Worm (Caenorhabditis elegans): ENCODE measurements around the gene Y39H10B.2.
"Not testable (repeated sequence)": the region's sequence is repeated elsewhere in the genome, so short reads cannot be mapped to it uniquely, and the experiment has no call there.

The Y39H10B.2 gene

DNA sequence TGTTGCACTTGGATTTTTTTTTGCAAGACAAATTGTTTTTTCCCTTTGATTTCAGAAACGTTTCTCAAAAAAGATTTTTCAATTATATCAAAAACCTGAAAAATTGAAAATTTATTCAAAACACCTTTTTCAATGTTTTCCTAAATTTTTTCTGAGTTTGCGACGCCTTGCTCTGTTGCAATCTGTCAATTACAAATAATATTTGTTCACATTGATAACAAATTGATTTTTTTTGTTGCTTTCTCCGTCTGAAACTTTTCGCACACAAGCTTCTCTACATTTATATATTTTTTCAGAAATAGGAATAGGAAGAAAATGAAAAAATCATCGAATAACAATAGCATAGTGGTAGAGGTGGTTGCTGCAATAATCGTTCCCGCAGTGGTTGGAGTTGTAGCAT is at the start of gene Y39H10B.2:
TSS of gene Y39H10B.2 (plus strand) at position 301 of the 400 bp plus-strand sequence.
- TF ChIP-seq cog-1 (tag; optimal IDR thresholded peaks at IDR 0.05) (no peak), flt-1 (GFP tag; IDR thresholded peaks at IDR 0.05) (no peak), ztf-29 (GFP tag; IDR thresholded peaks at IDR 0.05) (no peak), klf-2 (GFP tag; conservative IDR thresholded peaks at IDR 0.05) (no peak), ztf-23 (GFP tag; IDR thresholded peaks at IDR 0.05) (no peak), tab-1 (GFP tag; IDR thresholded peaks at IDR 0.05) (no peak), ref-1 (GFP tag; conservative IDR thresholded peaks at IDR 0.05) (no peak), T22C8.4 (GFP tag; IDR thresholded peaks at IDR 0.05) (no peak), med-1 (GFP tag; optimal IDR thresholded peaks at IDR 0.05; ENCODE audit: insufficient read depth) (no peak)

DNA sequence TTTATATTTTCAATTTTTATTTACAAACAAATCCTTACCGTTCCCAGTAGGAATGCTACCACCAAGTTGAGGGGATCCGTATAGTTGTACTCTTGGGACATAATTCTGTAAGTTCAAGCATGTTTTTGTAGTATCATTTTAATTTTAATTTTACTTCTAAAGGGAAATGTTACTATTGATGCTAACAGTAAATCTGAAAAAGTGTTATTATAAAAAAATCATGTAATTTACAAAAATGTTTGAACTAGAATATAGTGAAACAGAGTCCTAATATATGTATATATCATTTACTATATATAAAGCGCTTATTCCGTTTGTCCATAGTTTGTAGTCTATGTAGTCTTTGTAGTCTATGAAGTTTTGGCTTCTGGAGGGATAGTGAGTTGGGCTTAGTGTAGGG is 48.0 kb upstream of the Y39H10B.2 start, which contains the start of gene srx-93:
TSS of gene srx-93 (minus strand) at position 101 of the 400 bp plus-strand sequence.
- TF ChIP-seq med-1 (GFP tag; optimal IDR thresholded peaks at IDR 0.05; ENCODE audit: insufficient read depth); klf-2 (GFP tag; conservative IDR thresholded peaks at IDR 0.05); ztf-23 (GFP tag; IDR thresholded peaks at IDR 0.05): not testable (repeated sequence)

DNA sequence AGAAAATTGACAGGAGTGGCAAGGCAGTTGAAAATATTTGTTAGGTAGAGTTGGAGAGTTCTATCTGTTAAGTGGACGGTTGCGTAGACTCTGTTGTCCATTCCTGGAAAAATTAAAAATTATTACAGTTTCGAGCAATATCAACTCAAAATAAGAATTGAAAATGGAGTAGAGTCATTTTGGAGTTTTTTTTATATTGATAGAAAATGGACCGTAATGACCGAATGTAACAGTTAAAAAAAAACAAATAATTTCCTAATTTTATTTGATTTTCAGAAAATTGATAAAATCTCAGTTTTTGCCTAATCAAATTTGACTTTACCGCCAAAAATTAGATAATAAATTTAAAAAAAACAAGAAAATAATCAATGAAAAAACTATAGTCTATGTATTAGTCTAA is 41.6 kb upstream of the Y39H10B.2 start, which contains the start of gene F59B1.4:
TSS of gene F59B1.4 (minus strand) at position 101 of the 400 bp plus-strand sequence.
- no peak for TF ChIP-seq med-1 (GFP tag; optimal IDR thresholded peaks at IDR 0.05; ENCODE audit: insufficient read depth)
- TF ChIP-seq T22C8.4 (GFP tag; IDR thresholded peaks at IDR 0.05) = no peak
- TF ChIP-seq flt-1 (GFP tag; IDR thresholded peaks at IDR 0.05) = no peak
- TF ChIP-seq cog-1 (tag; optimal IDR thresholded peaks at IDR 0.05) = no peak
- TF ChIP-seq ztf-23 (GFP tag; IDR thresholded peaks at IDR 0.05) = no peak
- TF ChIP-seq tab-1 (GFP tag; IDR thresholded peaks at IDR 0.05) = no peak
- no peak for TF ChIP-seq klf-2 (GFP tag; conservative IDR thresholded peaks at IDR 0.05)
- TF ChIP-seq ztf-29 (GFP tag; IDR thresholded peaks at IDR 0.05) = no peak
- no peak for TF ChIP-seq ref-1 (GFP tag; conservative IDR thresholded peaks at IDR 0.05)

DNA sequence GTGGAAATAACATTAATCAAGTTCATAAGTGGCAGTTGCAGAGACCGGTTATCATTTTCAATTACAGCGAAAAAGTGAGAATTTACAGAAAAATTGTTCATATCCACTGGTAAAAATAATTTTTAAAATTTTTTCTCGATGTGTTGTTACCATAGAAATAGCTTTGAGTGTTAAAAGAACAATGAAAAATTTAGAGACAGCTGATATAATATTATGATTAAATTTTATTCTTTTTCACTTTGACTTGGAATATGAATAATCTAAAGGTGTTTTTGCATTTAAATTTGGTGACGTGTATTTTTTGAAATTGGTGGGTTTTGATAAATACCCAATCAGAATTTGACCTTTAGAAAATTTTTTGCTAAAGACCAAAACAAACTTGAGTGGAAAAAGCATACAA is 37.0 kb upstream of the Y39H10B.2 start, which contains the start of gene F59B1.6:
TSS of gene F59B1.6 (minus strand) at position 101 of the 400 bp plus-strand sequence.
- TF ChIP-seq tab-1 (GFP tag; IDR thresholded peaks at IDR 0.05) (no peak), klf-2 (GFP tag; conservative IDR thresholded peaks at IDR 0.05) (no peak), flt-1 (GFP tag; IDR thresholded peaks at IDR 0.05) (no peak), med-1 (GFP tag; optimal IDR thresholded peaks at IDR 0.05; ENCODE audit: insufficient read depth) (no peak)

DNA sequence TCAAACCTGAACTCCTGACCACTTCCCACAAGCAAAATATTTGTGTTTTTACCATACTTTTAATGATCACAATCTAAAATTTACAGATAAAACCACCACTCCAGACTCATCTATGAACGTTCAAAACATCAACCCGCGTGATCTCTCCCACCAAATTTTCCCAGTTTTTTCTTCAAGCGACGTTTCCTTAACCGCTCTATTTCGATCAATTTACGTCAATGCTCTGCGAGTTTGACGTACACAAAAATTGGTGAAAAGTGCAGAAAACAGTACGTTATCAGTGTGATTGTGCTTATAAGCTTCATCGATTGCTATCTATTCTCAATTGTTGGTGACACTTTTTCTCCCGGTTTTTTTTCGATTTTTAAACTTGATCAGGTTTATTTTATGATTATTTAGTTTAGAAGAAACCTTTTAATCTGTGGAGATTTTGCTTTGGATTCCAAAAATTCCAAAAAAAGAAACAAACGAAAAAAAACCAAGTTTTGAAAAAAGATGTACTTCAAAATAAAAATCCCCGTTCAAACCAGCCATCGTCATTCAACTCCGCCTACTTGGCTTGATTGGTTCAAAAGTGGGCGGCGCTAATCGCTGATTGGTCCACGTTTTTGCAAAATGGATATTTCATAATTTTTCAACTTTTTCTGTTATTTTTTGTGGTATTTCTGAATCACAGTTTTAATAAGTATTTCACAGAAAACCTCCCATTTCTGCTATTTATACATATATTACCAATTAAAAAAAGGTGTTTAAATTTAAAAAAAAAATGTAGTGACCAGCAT is 36.1 kb upstream of the Y39H10B.2 start:
- TF ChIP-seq ztf-29 (GFP tag; IDR thresholded peaks at IDR 0.05) (no peak), T22C8.4 (GFP tag; IDR thresholded peaks at IDR 0.05) (no peak), med-1 (GFP tag; optimal IDR thresholded peaks at IDR 0.05; ENCODE audit: insufficient read depth) (no peak), flt-1 (GFP tag; IDR thresholded peaks at IDR 0.05) (no peak), ztf-23 (GFP tag; IDR thresholded peaks at IDR 0.05) (no peak), tab-1 (GFP tag; IDR thresholded peaks at IDR 0.05) (no peak), ref-1 (GFP tag; conservative IDR thresholded peaks at IDR 0.05) (no peak), cog-1 (tag; optimal IDR thresholded peaks at IDR 0.05) (no peak), klf-2 (GFP tag; conservative IDR thresholded peaks at IDR 0.05) (no peak)

DNA sequence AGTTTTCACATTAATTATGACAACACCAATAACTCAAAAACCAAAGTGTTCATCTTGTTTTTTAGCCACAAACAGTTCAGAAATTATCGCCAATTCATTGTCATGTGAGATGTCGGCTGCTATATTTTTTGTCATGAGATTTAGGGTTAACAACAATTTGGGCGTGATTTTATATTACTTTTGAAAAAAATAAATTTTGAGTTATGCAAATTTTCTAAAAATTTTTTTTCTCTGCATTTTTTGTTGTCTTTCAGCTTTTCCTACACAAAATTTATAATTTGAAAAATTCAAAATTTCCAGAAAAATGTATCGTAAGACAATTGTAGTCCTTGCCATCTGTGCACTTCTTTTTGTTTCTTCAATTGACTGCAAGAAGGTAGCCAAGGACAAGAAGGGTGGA is 35.5 kb upstream of the Y39H10B.2 start, which contains the start of gene F59B1.2:
TSS of gene F59B1.2 (plus strand) at position 301 of the 400 bp plus-strand sequence.
- TF ChIP-seq ztf-29 (GFP tag; IDR thresholded peaks at IDR 0.05) (no peak), T22C8.4 (GFP tag; IDR thresholded peaks at IDR 0.05) (no peak), tab-1 (GFP tag; IDR thresholded peaks at IDR 0.05) (no peak), cog-1 (tag; optimal IDR thresholded peaks at IDR 0.05) (no peak), flt-1 (GFP tag; IDR thresholded peaks at IDR 0.05) (no peak), ref-1 (GFP tag; conservative IDR thresholded peaks at IDR 0.05) (no peak), klf-2 (GFP tag; conservative IDR thresholded peaks at IDR 0.05) (no peak), med-1 (GFP tag; optimal IDR thresholded peaks at IDR 0.05; ENCODE audit: insufficient read depth) (no peak), ztf-23 (GFP tag; IDR thresholded peaks at IDR 0.05) (no peak)

DNA sequence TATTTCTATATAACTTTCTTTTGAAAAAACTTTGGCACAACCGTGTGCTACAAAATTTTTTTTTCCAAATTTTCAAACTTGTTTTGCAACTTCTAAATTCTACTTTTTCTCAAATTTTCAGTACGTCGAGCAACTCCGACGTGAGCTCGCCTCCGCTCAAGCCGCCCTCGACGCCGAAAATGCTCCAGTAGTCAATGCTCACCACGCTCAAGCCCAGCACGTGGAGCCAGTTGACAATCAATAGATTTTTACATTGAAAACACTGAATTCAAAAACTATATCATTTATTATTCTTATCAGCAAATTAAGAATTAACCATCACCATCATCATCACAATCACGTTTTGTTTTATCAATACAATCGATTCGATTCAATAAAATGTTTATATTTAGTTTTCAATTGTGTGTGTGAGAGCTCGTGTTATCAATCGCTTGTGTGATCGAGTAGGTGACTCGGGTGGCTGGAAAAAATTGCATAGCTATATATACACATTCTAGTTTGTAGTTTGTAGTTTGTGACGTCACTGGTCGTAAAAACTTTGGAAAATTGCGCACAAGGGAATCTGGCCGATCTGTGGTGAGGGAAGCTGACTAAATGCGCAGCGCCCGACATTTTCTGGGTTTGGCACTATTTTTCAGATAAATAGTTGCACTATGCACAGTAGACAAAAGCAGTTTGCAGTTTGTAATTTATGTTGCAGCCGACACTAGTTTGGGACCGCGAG is 34.1 kb upstream of the Y39H10B.2 start:
- no peak for TF ChIP-seq med-1 (GFP tag; optimal IDR thresholded peaks at IDR 0.05; ENCODE audit: insufficient read depth)
- no peak for TF ChIP-seq ref-1 (GFP tag; conservative IDR thresholded peaks at IDR 0.05)
- TF ChIP-seq ztf-29 (GFP tag; IDR thresholded peaks at IDR 0.05) = no peak
- TF ChIP-seq ztf-23 (GFP tag; IDR thresholded peaks at IDR 0.05) = no peak
- no peak for TF ChIP-seq flt-1 (GFP tag; IDR thresholded peaks at IDR 0.05)
- TF ChIP-seq T22C8.4 (GFP tag; IDR thresholded peaks at IDR 0.05) = no peak
- no peak for TF ChIP-seq klf-2 (GFP tag; conservative IDR thresholded peaks at IDR 0.05)
- no peak for TF ChIP-seq cog-1 (tag; optimal IDR thresholded peaks at IDR 0.05)
- TF ChIP-seq tab-1 (GFP tag; IDR thresholded peaks at IDR 0.05) = no peak

DNA sequence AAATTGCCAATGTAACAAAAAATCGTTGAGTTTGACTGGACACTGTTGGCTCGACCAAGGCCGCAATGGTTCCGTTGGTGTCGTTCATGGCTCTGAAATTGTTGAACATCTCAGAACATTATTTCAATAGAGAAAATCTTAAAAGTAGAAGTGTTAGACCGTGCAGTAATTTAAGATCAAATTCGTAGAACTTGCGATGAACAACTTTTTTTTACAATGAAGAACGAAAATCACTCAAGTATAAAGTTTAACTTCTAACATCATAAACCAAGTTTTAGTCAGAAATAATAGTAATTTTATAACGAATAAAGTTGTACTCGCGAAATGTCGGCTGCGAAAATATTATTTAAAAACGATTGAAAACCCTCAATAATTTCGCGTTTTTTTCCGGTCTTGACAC is 31.5 kb upstream of the Y39H10B.2 start, which contains the start of gene srx-41:
TSS of gene srx-41 (minus strand) at position 101 of the 400 bp plus-strand sequence.
- TF ChIP-seq med-1 (GFP tag; optimal IDR thresholded peaks at IDR 0.05; ENCODE audit: insufficient read depth) = no peak
- TF ChIP-seq ztf-23 (GFP tag; IDR thresholded peaks at IDR 0.05) = no peak
- TF ChIP-seq ref-1 (GFP tag; conservative IDR thresholded peaks at IDR 0.05) = no peak
- TF ChIP-seq cog-1 (tag; optimal IDR thresholded peaks at IDR 0.05) = no peak
- no peak for TF ChIP-seq ztf-29 (GFP tag; IDR thresholded peaks at IDR 0.05)
- TF ChIP-seq flt-1 (GFP tag; IDR thresholded peaks at IDR 0.05) = no peak
- no peak for TF ChIP-seq T22C8.4 (GFP tag; IDR thresholded peaks at IDR 0.05)
- TF ChIP-seq tab-1 (GFP tag; IDR thresholded peaks at IDR 0.05) = no peak
- TF ChIP-seq klf-2 (GFP tag; conservative IDR thresholded peaks at IDR 0.05) = no peak

DNA sequence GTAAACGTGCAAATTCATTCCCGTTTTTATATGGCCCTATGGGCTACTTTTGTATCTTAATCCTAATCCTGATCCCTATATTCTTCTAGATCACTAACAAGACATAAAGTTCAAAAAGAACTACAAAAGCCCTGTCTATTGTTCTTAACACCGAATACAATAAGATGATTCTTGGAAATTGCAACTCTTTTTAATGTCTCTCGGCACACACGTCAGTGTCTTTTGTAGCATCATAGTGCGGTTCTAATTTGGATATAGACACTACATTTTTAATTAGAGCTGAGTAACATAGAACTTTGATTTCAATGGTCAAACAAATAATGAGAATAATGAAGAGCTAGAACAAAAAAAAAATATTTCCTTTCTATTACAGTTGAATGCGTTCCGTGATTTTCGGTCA is 28.7 kb upstream of the Y39H10B.2 start:
- TF ChIP-seq T22C8.4 (GFP tag; IDR thresholded peaks at IDR 0.05) = no peak
- no peak for TF ChIP-seq tab-1 (GFP tag; IDR thresholded peaks at IDR 0.05)

All from whole organism, midembryonic.